Worm (Caenorhabditis elegans): Measurements from ENCODE around the gene srw-79.

- TF ChIP-seq hmbx-1 (tag; optimal IDR thresholded peaks at IDR 0.05) (no peak), B0310.2 (tag; optimal IDR thresholded peaks at IDR 0.05) (no peak), ceh-36 (tag; optimal IDR thresholded peaks at IDR 0.05) (no peak), flt-1 (GFP tag; IDR thresholded peaks at IDR 0.05) (no peak)
Observed at ce11 chrII:2903748-2904147, 42.8 kb upstream of the srw-79 start.

Measured in whole organism, early embryonic.